Worm (Caenorhabditis elegans): ENCODE data around the gene fbxa-214.
"Not testable (repeated sequence)": the region's sequence is repeated elsewhere in the genome, so short reads cannot be mapped to it uniquely, and the experiment has no call there.

- not testable (repeated sequence) for TF ChIP-seq ets-4 (GFP tag; optimal IDR thresholded peaks at IDR 0.05); C06A6.2 (GFP tag; conservative IDR thresholded peaks at IDR 0.05); snpc-4 (GFP tag; optimal IDR thresholded peaks at IDR 0.05); snpc-4 (tag; optimal IDR thresholded peaks at IDR 0.05); nfya-1 (tag; optimal IDR thresholded peaks at IDR 0.05; ENCODE audit: borderline replicate concordance, insufficient read depth); pha-4 (tag; optimal IDR thresholded peaks at IDR 0.05); Y56A3A.18 (GFP tag; IDR thresholded peaks at IDR 0.05); cebp-2 (GFP tag; IDR thresholded peaks at IDR 0.05); ama-1 (optimal IDR thresholded peaks at IDR 0.05); ama-1 (GFP tag; optimal IDR thresholded peaks at IDR 0.05); tbx-9 (tag; optimal IDR thresholded peaks at IDR 0.05; ENCODE audit: borderline replicate concordance); nhr-179 (tag; optimal IDR thresholded peaks at IDR 0.05); sea-2 (GFP tag; IDR thresholded peaks at IDR 0.05); ztf-26 (tag; optimal IDR thresholded peaks at IDR 0.05); F39B2.1 (GFP tag; IDR thresholded peaks at IDR 0.05)
Measured at ce11 chrV:6069968-6070367, at the start of gene fbxa-214.
